Fruit fly (Drosophila melanogaster) Kc167 (cell line): Measurements from ENCODE around the gene CG14543.

ENCODE experiments used
- Myc ChIP-seq: fragments of >200 bp; optimal IDR thresholded peaks from 2 replicates; lab custom pipeline; 2017; ENCODE audit warnings: missing external identifiers
- insv ChIP-seq: fragments of >200 bp; optimal IDR thresholded peaks from 3 replicates; lab custom pipeline; 2018; ENCODE audit warnings: missing external identifiers
- psq ChIP-seq: fragments of >200 bp; optimal IDR thresholded peaks from 2 replicates; lab custom pipeline; 2017; ENCODE audit warnings: missing external identifiers
- ttk ChIP-seq: sonication (Bioruptor generic); optimal IDR thresholded peaks from 2 replicates; lab custom pipeline; 2017; ENCODE audit warnings: missing external identifiers

dm6 chr3R:26095551-26095950 is 39.1 kb downstream of the CG14543 start:
- no peak for TF ChIP-seq ttk (lab: Kevin White, UChicago)
- TF ChIP-seq Myc (lab: Kevin White, UChicago): no peak
- TF ChIP-seq insv (lab: Kevin White, UChicago): no peak
- TF ChIP-seq psq (lab: Kevin White, UChicago): no peak
